Worm (Caenorhabditis elegans): ENCODE results near the gene far-4.
A peak's percentile ranks its signal among the peaks of the same experiment; 100 is the strongest.

The far-4 gene

ce11 chrV:13046125-13047123 lies 47.0 kb upstream of the far-4 start (continued):
- no peak for TF ChIP-seq skn-1 (tag; optimal IDR thresholded peaks at IDR 0.05)
- no peak for TF ChIP-seq ceh-90 (tag; optimal IDR thresholded peaks at IDR 0.05)
- TF ChIP-seq nhr-85 (tag), result peak; percentile 60
- no peak for TF ChIP-seq unc-98 (GFP tag; IDR thresholded peaks at IDR 0.05)
- TF ChIP-seq elt-3 (tag; optimal IDR thresholded peaks at IDR 0.05), result peak in 2 of 6 experiments; percentile 30 to 43
- no peak for TF ChIP-seq nhr-90 (tag; optimal IDR thresholded peaks at IDR 0.05; ENCODE audit: poor library complexity)
- no peak for TF ChIP-seq egl-13 (tag; optimal IDR thresholded peaks at IDR 0.05)
- no peak for TF ChIP-seq sup-37 (GFP tag; optimal IDR thresholded peaks at IDR 0.05)
- peak; percentile 51 for TF ChIP-seq aly-2 (tag; optimal IDR thresholded peaks at IDR 0.05)
- no peak for TF ChIP-seq dpl-1 (GFP tag; optimal IDR thresholded peaks at IDR 0.05)
- TF ChIP-seq pax-3 (tag; optimal IDR thresholded peaks at IDR 0.05), result peak; percentile 8
- TF ChIP-seq lsy-2 (tag; optimal IDR thresholded peaks at IDR 0.05), result no peak
- TF ChIP-seq nhr-76 (tag; optimal IDR thresholded peaks at IDR 0.05), result no peak
- 0 out of 2 replicates have a peak, but pooled peaks have one; percentile 25 for TF ChIP-seq grh-1 (GFP tag; IDR thresholded peaks at IDR 0.05)

- TF ChIP-seq unc-130 (tag; optimal IDR thresholded peaks at IDR 0.05), result no peak
- no peak for TF ChIP-seq mep-1 (tag; optimal IDR thresholded peaks at IDR 0.05)
- TF ChIP-seq egl-27 (tag; optimal IDR thresholded peaks at IDR 0.05), result no peak
- no peak for TF ChIP-seq C04F5.9 (tag; optimal IDR thresholded peaks at IDR 0.05)
- no peak for TF ChIP-seq ceh-90 (tag; optimal IDR thresholded peaks at IDR 0.05)
Measured at ce11 chrV:13045017-13045416, 45.6 kb upstream of the far-4 start.

DNA sequence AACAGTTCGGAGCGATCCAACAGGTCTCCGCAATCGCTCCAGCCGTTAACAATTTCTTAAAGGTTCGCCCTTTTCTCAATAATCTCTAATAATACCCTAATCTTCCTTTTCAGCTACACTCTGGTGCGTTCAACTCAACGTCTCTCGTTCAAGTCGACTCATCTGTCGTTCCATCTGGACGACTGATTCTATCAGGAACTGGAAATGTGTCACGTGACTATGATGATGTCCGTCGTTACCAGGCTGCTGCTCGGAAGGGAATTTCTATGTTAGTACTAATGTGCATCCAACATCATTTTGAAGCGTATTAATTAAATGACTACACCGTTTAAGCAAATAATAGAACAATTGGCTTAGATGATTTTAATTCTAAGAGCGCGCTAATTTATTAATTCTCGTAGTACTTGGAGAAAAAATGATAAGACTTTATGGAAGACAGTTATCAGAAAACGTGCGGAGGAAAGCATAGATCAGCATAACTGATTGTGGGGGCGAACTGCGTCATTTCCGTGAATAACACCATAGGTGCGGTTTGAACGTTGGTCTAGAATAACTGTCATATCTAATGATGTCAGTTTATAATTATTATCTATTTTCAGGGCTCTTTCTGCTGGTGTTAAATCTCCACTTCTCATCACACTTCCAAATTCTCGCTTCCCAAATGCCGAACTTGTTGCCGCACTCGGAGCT lies 44.5 kb upstream of the far-4 start:
- no peak for TF ChIP-seq swsn-7 (tag; optimal IDR thresholded peaks at IDR 0.05)
- TF ChIP-seq elt-2 (tag; optimal IDR thresholded peaks at IDR 0.05), result peak; percentile 62
- TF ChIP-seq egl-27 (tag; optimal IDR thresholded peaks at IDR 0.05), result no peak
- peak in 1 of 2 experiments; percentile 9 for TF ChIP-seq lin-35 (GFP tag; optimal IDR thresholded peaks at IDR 0.05)
- no peak for TF ChIP-seq aly-2 (tag; optimal IDR thresholded peaks at IDR 0.05)
- no peak for TF ChIP-seq efl-1 (optimal IDR thresholded peaks at IDR 0.05)
- TF ChIP-seq efl-1 (GFP tag; optimal IDR thresholded peaks at IDR 0.05 in 1 of 2), result peak in 1 of 2 experiments; percentile 62
- TF ChIP-seq jun-1 (tag; optimal IDR thresholded peaks at IDR 0.05), result peak; percentile 25

DNA sequence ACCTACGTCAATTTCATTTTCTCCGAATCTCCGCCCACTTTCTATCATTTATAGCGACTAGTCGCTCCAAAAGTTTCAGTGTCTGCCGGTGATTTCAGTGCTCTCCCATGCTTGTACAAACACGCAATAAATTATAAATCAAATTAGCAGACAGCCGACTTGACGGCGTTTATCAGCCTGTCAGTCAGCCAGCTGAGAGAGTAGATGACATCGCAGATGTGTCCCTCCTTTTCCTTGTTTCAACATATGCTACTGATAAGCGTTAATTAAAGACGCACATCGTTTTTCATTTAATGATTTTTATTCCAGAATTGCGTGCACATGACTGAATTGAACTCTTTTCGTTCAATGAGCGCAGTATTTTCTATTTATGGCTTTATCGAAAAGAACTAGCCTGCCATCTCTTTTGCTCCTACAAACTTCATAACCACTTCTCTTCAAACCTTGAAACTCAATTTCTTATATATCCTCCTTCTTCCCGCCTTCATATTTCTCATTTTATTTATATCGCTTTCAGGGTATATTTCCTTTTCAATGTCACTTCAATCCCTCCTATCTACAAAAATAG lies 43.8 kb upstream of the far-4 start, which contains the start of gene lap-2:
TSS of gene lap-2 (plus strand) at position 518 of the 568 bp plus-strand sequence.
- TF ChIP-seq nhr-19 (GFP tag; conservative IDR thresholded peaks at IDR 0.05) (0 out of 2 replicates have a peak, but pooled peaks have one; percentile 13), elt-2 (tag; optimal IDR thresholded peaks at IDR 0.05) (peak; percentile 91), pag-3 (tag; optimal IDR thresholded peaks at IDR 0.05; ENCODE audit: borderline replicate concordance, insufficient read depth) (no peak), unc-130 (tag; optimal IDR thresholded peaks at IDR 0.05) (no peak), ceh-90 (tag; optimal IDR thresholded peaks at IDR 0.05) (no peak), lin-14 (GFP tag; optimal IDR thresholded peaks at IDR 0.05) (peak; percentile 41), lin-35 (GFP tag; optimal IDR thresholded peaks at IDR 0.05) (peak in 1 of 2 experiments; percentile 39), efl-1 (optimal IDR thresholded peaks at IDR 0.05) (no peak), efl-1 (GFP tag; optimal IDR thresholded peaks at IDR 0.05 in 1 of 2) (peak in 1 of 2 experiments; percentile 6), nhr-20 (tag; optimal IDR thresholded peaks at IDR 0.05) (peak; percentile 29), nhr-85 (tag) (peak; percentile 19), jun-1 (tag; optimal IDR thresholded peaks at IDR 0.05) (peak; percentile 5), nhr-71 (tag; optimal IDR thresholded peaks at IDR 0.05) (peak; percentile 54), dpl-1 (GFP tag; optimal IDR thresholded peaks at IDR 0.05) (peak in 1 of 3 experiments; percentile 3), pqm-1 (tag; optimal IDR thresholded peaks at IDR 0.05) (peak; percentile 21)

Data from whole organism, L1 larva.